Worm (Caenorhabditis elegans): Measurements from ENCODE around the gene K09F6.3.

DNA sequence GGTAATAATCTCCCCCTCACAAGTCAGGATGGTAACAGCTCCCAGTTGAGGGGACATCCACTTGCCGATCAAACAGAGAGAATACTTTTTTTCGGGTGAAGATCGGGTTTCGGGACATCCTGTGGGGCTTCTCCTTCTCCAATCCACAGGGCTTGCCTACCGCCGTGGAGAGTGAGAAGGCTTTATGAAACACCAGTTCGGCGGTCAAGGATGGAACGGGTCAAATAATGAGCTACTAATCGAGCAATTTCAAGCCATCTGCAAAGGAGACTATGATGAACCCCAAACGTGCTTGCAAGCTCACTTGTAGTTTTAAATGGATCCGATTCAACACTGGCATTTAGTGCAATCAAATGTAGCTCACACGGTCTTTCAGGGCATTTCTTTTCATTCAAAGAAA is 29.7 kb downstream of the K09F6.3 start:
- TF ChIP-seq nhr-20 (tag; optimal IDR thresholded peaks at IDR 0.05) (no peak), nhr-77 (tag; optimal IDR thresholded peaks at IDR 0.05) (no peak), aly-2 (tag; optimal IDR thresholded peaks at IDR 0.05) (no peak), mdl-1 (tag; optimal IDR thresholded peaks at IDR 0.05) (no peak), nhr-237 (tag; optimal IDR thresholded peaks at IDR 0.05) (no peak), nhr-28 (tag; optimal IDR thresholded peaks at IDR 0.05) (no peak), dpl-1 (GFP tag; optimal IDR thresholded peaks at IDR 0.05) (no peak), pqm-1 (tag; optimal IDR thresholded peaks at IDR 0.05) (no peak), blmp-1 (tag; optimal IDR thresholded peaks at IDR 0.05) (no peak), nhr-19 (GFP tag; conservative IDR thresholded peaks at IDR 0.05) (no peak), unc-98 (GFP tag; IDR thresholded peaks at IDR 0.05) (no peak), sup-37 (GFP tag; optimal IDR thresholded peaks at IDR 0.05) (no peak), pag-3 (tag; optimal IDR thresholded peaks at IDR 0.05; ENCODE audit: borderline replicate concordance, insufficient read depth) (no peak), swsn-7 (tag; optimal IDR thresholded peaks at IDR 0.05) (no peak)
